Fruit fly (Drosophila melanogaster): Measurements from ENCODE around the gene CG2111.

DNA sequence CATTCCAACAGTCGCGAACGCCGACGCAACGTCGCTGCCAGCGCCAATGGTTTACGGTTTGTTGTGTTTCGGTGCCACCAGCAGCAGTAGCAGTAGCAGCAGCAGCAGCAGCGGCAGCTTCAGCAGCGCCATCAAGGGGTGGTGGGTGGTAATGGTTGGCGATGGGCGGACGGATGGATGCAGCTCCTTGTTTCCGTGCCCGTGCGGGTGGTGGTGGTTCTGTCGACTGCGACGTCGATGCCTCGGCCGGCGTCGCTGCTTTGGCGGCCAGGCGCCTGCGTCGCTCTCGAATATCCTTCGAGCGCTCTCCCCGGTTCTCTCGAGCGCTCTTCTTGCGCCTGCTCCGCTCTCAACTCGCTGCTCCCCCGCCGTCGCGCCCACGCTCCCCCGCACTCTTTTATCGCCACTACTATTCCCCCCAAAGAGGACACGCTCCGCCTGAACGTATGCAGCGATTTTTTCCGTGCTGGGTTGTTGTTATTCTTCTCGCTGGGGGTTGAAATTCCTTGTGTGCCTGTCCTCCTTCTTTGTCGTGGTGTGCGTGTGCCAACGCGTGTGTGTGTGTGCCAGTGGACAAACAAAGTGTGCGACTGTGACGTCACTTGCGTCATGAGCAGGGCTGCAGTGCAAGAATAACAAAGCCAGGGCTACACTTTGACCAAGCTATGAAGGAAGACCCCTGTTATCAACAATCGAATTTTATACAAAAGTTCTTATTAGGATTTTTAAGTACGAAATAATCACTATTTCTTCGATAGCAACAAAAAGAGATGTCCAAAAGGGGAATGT lies 36.1 kb upstream of the CG2111 start:
- TF ChIP-seq Sin3A (optimal IDR thresholded peaks at IDR 0.05) (no peak), insv (optimal IDR thresholded peaks at IDR 0.05) (no peak), psq (optimal IDR thresholded peaks at IDR 0.05) (no peak), Myc (optimal IDR thresholded peaks at IDR 0.05) (no peak), h (optimal IDR thresholded peaks at IDR 0.05) (no peak), ttk (optimal IDR thresholded peaks at IDR 0.05) (no peak)
